Fruit fly (Drosophila melanogaster) Kc167 (cell line): ENCODE data around the gene CG3281.

Source experiments
- Myc ChIP-seq: fragments of >200 bp; optimal IDR thresholded peaks from 2 replicates; lab custom pipeline; 2017; ENCODE audit warnings: missing external identifiers
- Sin3A ChIP-seq: fragments of >200 bp; optimal IDR thresholded peaks from 2 replicates; lab custom pipeline; 2018; ENCODE audit warnings: missing external identifiers
- h ChIP-seq: fragments of >200 bp; optimal IDR thresholded peaks from 3 replicates; lab custom pipeline; 2018; ENCODE audit warnings: missing external identifiers
- insv ChIP-seq: fragments of >200 bp; optimal IDR thresholded peaks from 3 replicates; lab custom pipeline; 2018; ENCODE audit warnings: missing external identifiers
- psq ChIP-seq: fragments of >200 bp; optimal IDR thresholded peaks from 2 replicates; lab custom pipeline; 2017; ENCODE audit warnings: missing external identifiers
- ttk ChIP-seq: sonication (Bioruptor generic); optimal IDR thresholded peaks from 2 replicates; lab custom pipeline; 2017; ENCODE audit warnings: missing external identifiers

The CG3281 gene

DNA sequence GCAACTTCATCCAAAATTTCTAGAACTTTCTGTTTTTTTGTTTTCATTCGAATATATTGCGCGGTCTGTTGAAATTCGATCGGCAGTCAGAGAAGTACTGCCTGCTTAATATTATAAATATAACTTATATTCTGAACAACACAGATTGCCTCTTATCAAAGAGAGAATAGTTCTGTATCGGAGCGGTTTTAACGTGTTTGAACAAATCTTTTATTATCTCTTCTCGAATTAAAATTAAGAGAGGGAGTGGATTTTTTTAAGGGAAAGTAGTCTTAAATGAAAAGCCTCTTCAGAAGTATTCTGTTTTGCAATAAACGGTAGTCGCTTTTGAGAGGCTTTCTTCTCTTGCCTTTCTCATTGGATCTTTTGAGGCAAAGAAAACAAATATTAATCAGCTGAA, 19.9 kb upstream of the CG3281 start:
- TF ChIP-seq h (lab: Kevin White, UChicago) (no peak), Sin3A (lab: Kevin White, UChicago) (no peak), Myc (no peak), psq (lab: Kevin White, UChicago) (no peak), ttk (lab: Kevin White, UChicago) (no peak), insv (lab: Kevin White, UChicago) (no peak)

DNA sequence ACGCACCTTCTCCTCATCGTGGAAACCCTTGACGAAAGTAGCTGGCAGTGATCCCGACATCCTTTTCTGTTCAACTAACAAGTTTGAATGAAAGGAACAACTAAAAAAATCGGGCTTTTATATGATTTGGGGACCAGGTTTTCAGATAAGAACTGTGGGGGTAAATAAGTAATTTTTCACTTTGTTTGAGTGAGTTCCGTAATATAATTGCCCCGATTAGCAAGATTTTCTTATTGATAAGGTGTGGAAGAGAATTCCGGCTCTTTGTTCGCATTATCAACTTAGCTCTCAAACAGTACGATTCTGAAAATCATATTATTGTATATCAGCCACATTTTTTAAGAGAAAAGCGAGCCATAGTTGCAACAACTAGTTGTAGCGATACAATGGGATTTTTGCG, 19.4 kb upstream of the CG3281 start, which contains the start of gene CG12224:
TSS of gene CG12224 (minus strand) at position 101 of the 400 bp plus-strand sequence.
- no peak for TF ChIP-seq ttk (lab: Kevin White, UChicago)
- TF ChIP-seq Myc, result no peak
- TF ChIP-seq Sin3A (lab: Kevin White, UChicago), result no peak
- no peak for TF ChIP-seq h (lab: Kevin White, UChicago)
- no peak for TF ChIP-seq insv (lab: Kevin White, UChicago)
- no peak for TF ChIP-seq psq (lab: Kevin White, UChicago)

DNA sequence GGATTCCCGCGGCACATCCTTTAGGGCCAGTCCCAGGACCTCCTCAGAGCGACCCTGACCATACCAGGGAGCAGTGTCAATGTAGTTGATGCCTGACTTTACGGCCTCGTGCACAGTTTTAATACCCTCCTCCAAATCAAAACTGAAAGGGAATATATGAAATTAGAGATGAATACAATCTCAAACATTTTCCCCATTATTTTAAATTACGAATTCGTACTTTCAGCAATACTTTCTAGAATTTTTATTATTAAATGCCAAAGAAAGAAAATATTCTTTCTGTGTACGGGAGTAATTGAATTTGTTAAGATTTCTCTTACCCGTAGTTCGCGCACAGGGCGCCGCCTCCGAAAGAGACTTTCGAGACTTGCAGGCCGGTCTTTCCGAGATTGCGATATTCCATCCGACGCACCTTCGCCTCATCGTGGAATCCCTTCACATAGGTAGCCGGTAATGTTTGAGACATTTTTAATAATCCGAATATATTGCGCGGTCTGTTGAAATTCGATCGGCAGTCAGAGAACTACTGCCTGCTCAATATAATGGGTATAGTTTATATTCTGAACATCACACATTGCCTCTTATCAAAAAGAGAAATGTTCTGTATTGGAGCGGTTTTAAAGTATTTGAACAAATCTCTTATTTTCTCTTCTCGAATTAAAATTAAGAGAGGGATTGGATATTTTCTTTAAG, 17.4 kb upstream of the CG3281 start, which contains the start of gene CG18547:
TSS of gene CG18547 (minus strand) at position 512 of the 693 bp plus-strand sequence.
- no peak for TF ChIP-seq Sin3A (lab: Kevin White, UChicago)
- no peak for TF ChIP-seq insv (lab: Kevin White, UChicago)

DNA sequence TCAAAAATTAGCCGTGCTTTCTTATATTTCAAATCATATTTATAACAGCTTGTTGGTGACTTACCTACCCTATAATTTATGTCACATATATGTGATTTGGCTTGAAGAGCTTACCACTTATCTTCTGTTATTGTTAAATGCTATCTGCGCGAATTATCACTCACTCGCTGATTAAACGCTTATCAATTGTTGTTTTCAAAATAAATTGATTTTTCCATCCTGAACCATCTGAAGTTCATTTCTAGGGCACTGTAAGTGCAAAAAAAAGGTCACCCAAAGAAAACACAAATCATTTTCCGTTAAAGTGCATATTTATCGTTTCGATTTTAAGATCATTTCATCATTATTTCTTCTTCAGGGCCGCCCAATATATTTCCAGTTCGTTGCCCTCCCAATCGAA, 15.7 kb upstream of the CG3281 start:
- TF ChIP-seq psq (lab: Kevin White, UChicago), result no peak
- no peak for TF ChIP-seq Sin3A (lab: Kevin White, UChicago)
- no peak for TF ChIP-seq insv (lab: Kevin White, UChicago)
- no peak for TF ChIP-seq h (lab: Kevin White, UChicago)

DNA sequence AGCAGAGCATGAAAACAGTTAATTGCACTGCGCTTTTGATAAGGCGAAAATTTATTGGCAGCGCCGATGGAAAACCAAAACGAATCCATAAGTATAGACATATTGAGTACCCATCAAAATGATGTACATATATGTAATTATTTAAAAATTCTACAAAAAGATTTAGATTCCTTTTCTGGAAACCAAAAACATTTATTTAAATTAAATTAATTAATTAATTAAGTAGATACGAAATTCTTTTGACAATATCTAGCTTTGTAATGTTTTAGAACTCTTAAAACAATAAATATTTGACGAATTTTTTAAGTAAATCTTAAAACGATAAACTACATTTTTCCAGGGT, 14.7 kb upstream of the CG3281 start:
- TF ChIP-seq insv (lab: Kevin White, UChicago) (no peak), psq (lab: Kevin White, UChicago) (no peak), Sin3A (lab: Kevin White, UChicago) (no peak), ttk (lab: Kevin White, UChicago) (no peak), h (lab: Kevin White, UChicago) (no peak), Myc (no peak)

DNA sequence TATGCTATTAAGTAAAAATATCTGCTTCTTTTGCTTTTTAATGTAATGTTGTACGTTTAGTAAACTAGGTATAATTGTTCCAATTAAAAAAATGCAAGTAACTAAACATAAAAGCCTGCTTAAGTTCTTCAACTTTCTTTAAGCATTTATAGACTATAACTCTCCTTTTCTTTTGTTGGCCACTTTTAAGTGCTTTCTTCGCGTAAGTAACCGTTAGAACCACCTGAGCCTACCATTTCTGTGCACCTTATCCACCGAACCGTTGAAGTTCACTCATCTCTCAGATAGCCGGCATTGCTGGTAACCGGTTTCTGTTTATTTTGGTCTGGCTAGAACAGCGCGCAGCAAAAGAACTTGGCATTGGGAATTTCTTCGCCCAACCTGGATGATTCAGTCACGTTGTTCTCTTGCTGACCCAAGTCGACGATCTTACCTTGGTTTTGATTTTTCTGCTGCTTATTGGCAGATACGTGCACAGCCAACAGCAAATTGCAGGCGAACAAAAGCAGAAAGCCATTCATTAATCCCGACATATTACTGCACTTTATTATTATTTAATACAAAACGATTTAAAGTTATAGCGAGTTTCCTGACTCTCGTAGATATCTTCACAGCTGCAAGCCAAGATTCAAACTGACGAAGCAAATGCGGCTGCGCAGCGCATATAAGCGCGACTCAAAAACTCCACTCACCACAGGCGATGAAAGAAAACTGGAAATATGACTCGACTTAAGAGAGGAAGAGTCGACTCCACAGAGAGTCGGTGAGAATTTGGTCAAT, 14.1 kb upstream of the CG3281 start, which contains the start of gene CG10005:
TSS of gene CG10005 (minus strand) at position 642 of the 780 bp plus-strand sequence.
- TF ChIP-seq h (lab: Kevin White, UChicago) (no peak), insv (lab: Kevin White, UChicago) (no peak), ttk (lab: Kevin White, UChicago) (no peak), Sin3A (lab: Kevin White, UChicago) (no peak), Myc (no peak), psq (lab: Kevin White, UChicago) (no peak)

DNA sequence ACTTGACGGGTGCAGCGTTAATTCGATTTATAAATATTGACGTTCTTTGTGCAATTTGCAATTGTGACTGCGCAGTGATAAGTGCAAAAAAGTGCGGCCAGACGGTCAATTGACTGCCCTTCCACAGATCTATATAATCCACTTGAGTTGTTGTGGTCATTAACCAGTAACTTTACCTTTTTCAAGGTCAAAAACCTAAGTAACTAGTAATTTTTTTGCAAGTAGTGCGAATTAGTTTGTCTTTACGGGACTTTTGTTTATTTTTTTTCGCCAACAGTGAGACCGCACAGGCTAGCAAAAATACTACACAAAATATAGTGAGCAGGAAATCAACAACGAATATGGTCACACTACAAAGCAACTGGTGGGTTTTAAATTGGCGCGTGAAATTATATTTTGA, 12.0 kb upstream of the CG3281 start, which contains the start of gene Tango9:
TSS of gene Tango9 (minus strand) at position 280 of the 400 bp plus-strand sequence.
- no peak for TF ChIP-seq ttk (lab: Kevin White, UChicago)
- TF ChIP-seq Myc, result no peak
- TF ChIP-seq h (lab: Kevin White, UChicago), result no peak
- TF ChIP-seq Sin3A (lab: Kevin White, UChicago), result no peak
- TF ChIP-seq insv (lab: Kevin White, UChicago), result no peak
- TF ChIP-seq psq (lab: Kevin White, UChicago), result no peak

DNA sequence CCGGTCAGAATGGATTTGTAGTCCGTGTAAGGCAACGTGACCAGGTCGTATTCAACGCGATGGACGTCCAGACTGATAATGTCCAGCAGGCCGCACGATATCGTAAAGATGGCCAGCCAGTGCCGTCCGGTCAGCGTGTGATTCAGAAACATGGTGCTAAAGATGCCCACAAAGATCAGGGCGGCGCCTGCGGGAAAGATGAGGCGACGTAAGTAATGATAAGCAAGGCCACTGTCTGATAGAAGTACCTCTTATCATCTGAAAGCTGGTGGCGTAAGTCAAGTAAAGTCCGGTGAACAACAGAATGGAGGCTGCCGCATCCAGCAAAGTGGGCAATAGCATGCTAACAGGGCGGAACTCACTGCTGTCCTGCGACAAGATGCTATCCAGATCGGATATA, 11.2 kb upstream of the CG3281 start:
- TF ChIP-seq Myc (no peak), ttk (lab: Kevin White, UChicago) (no peak), Sin3A (lab: Kevin White, UChicago) (no peak), h (lab: Kevin White, UChicago) (no peak), psq (lab: Kevin White, UChicago) (no peak), insv (lab: Kevin White, UChicago) (no peak)

DNA sequence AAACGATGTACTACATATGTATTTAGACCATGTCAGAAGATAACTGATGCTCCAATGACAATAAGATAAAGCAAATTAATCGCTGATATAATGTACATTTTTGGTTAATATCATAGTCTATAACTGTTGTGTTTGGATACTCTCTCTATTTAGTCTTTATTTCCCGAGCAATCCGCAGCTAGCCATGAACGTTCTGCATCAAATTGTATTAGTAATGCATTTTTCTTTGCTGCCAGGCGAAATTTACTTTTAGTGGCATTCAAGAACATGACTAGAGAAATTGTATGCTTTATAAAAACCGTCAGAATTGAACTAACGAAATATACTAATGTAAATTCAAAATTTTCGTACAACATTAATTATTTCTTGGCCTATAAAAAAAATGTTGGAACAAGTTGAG, 8.8 kb upstream of the CG3281 start, which contains the start of gene GC2:
TSS of gene GC2 (plus strand) at position 301 of the 400 bp plus-strand sequence.
- no peak for TF ChIP-seq ttk (lab: Kevin White, UChicago)
- no peak for TF ChIP-seq psq (lab: Kevin White, UChicago)
- no peak for TF ChIP-seq insv (lab: Kevin White, UChicago)
- no peak for TF ChIP-seq Sin3A (lab: Kevin White, UChicago)

DNA sequence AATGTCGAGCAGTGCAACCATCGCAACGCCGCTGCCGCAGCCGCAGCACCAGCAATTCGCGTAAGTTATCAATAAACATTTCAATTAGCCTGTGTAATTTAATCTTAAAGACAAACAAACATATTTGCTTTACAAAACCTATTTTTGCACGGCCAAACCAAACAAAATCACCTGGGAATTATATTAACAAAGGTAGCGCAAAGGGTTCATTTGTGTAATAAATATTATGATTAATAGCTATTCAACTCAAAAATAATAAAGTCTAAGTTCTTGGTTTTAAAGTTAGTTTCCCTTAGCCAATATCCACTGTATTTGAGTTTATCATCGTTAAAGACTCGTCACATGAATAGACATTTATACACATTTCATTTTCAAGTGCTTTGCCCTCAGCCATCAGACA, 6.6 kb upstream of the CG3281 start:
- TF ChIP-seq Sin3A (lab: Kevin White, UChicago), result no peak
- no peak for TF ChIP-seq Myc
- no peak for TF ChIP-seq psq (lab: Kevin White, UChicago)
- no peak for TF ChIP-seq insv (lab: Kevin White, UChicago)
- no peak for TF ChIP-seq ttk (lab: Kevin White, UChicago)
- TF ChIP-seq h (lab: Kevin White, UChicago), result no peak

DNA sequence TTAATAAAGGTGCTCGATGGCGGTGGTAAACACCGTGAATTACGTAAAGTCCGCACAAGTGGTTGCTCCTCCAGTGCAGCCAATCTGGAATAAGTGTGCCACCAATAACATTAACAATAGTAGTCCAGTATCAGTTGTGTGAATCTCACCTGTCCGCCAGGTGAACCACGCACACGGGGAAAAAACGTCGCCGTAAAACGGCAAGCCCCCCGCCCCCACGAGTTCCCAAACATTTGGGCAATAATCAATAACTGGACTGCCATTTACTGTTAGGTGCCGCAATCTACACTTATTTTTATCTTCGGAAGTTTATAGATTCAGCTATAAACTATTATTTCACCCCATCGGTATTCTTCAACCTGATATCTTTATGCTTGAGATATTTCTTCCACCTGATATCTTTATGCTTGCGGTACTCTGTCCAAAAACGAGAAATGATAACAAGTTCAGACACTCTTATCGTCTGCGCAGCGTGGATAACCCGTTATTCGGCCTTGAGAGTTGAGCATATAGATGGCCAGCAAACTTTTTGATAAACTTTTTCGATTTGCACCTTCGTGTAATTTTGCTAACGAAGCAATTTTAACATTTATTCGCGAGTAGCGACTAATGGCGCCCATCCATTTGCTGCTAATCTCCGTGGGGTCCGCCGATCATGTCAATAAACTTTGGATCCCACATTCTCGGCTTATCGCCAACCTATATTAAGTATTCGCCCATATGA, 5.6 kb upstream of the CG3281 start:
- TF ChIP-seq ttk (lab: Kevin White, UChicago) (no peak), insv (lab: Kevin White, UChicago) (no peak), h (lab: Kevin White, UChicago) (no peak), Myc (no peak), Sin3A (lab: Kevin White, UChicago) (no peak), psq (lab: Kevin White, UChicago) (no peak)
